Worm (Caenorhabditis elegans) whole organism, L4/young adult: ENCODE results near the gene srsx-34.

Source experiments
- W03F9.2 ChIP-seq: fragments of 150-350 bp; optimal IDR thresholded peaks from 2 replicates; lab custom pipeline; 2014; ENCODE audit warnings: missing biosample characterization, missing genetic modification characterization
- dao-5 ChIP-seq: sonication (generic microtip); optimal IDR thresholded peaks from 2 replicates; lab custom pipeline; 2016; ENCODE audit warnings: missing genotype, missing genetic modification characterization, moderate library complexity, missing compliant biosample characterization
- him-1 ChIP-seq: sonication (generic microtip); optimal IDR thresholded peaks from 2 replicates; lab custom pipeline; 2016; ENCODE audit warnings: missing genotype, missing genetic modification reagents, missing genetic modification characterization, missing compliant biosample characterization

- TF ChIP-seq him-1: no peak
- no peak for TF ChIP-seq dao-5 (tag; lab: Kevin White, UChicago)
- TF ChIP-seq W03F9.2 (tag; lab: Kevin White, UChicago): no peak
Measured at ce11 chrV:9001175-9001574, 34.6 kb upstream of the srsx-34 start, which contains the start of gene F59E11.2.
